ENCODE assay signal across 1 fruit fly cellular context in the genomic region with DNA sequence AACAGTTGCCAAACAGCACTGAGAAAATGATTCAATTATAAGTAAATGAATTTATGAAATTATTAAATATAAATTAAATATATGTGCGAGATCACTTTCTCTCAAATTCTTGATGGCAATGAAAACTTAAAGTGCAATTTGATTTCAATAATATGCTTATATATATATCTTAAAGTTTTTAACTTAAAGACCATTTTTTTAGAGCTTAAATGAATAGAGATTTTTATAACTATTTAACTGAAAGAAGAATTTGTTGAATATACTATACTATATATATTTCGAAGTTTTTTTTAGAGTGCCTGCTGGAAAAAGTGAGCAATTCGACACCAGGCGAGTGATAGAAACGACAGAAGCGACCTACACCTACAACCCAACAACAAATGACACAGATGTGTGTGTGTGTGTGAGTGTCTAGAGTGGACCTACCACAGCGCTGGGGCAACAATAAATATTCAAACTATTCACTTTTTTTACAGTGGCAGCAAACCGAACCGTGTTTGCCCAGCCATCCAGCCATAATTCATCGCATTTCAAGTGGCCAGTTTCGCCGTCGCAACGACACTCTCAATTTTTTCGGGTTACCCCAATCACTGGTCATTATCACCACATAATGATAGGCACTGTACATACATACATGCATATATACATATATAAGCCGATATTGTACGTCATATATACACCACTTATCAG.
A peak's percentile ranks its signal among the peaks of the same experiment; 100 is the strongest.
TF ChIP-seq lines count a peak whose summit lies in the region.

No protein-coding gene starts in this region.

TF ChIP-seq in whole organism, embryonic, 481 proteins besides CTCF, POLR2A, EP300 and RAD21 (continued from another document and continues in another):
- TF ChIP-seq fd102C (GFP tag; optimal IDR thresholded peaks at IDR 0.05; lab: Kevin White, UChicago) = no peak
- TF ChIP-seq stc (GFP tag; IDR thresholded peaks at IDR 0.05; lab: Robert Waterston, UW) = peak; percentile 65
- TF ChIP-seq CG4707 (GFP tag; optimal IDR thresholded peaks at IDR 0.05; lab: Kevin White, UChicago) = no peak
- no peak for TF ChIP-seq dm (GFP tag; optimal IDR thresholded peaks at IDR 0.05; lab: Kevin White, UChicago)
- TF ChIP-seq CG18476 (GFP tag; optimal IDR thresholded peaks at IDR 0.05; lab: Kevin White, UChicago) = no peak
- TF ChIP-seq CG8924 (tag; optimal IDR thresholded peaks at IDR 0.05; lab: Kevin White, UChicago) = peak; percentile 89
- 0 out of 3 replicates have a peak, but pooled peaks have one; percentile 51 for TF ChIP-seq CG6175 (GFP tag; IDR thresholded peaks at IDR 0.05; lab: Robert Waterston, UW)
- no peak for TF ChIP-seq NC2β (GFP tag; optimal IDR thresholded peaks at IDR 0.05; lab: Kevin White, UChicago)
- no peak for TF ChIP-seq CG33213 (GFP tag; optimal IDR thresholded peaks at IDR 0.05; lab: Kevin White, UChicago)
- TF ChIP-seq fd96Cb (tag; optimal IDR thresholded peaks at IDR 0.05; lab: Kevin White, UChicago) = peak; percentile 72
- peak; percentile 24; the same call in 1 of the 2 replicates for TF ChIP-seq lmd (GFP tag; IDR thresholded peaks at IDR 0.05; lab: Robert Waterston, UW)
- no peak for TF ChIP-seq CG11560 (tag; IDR thresholded peaks at IDR 0.05; lab: Robert Waterston, UW)
- TF ChIP-seq Side (GFP tag; optimal IDR thresholded peaks at IDR 0.05; lab: Kevin White, UChicago) = no peak
- TF ChIP-seq btn (GFP tag; optimal IDR thresholded peaks at IDR 0.05; lab: Kevin White, UChicago) = no peak
- TF ChIP-seq CG10209 (GFP tag; optimal IDR thresholded peaks at IDR 0.05; lab: Kevin White, UChicago) = peak; percentile 50
- no peak for TF ChIP-seq bbx (GFP tag; IDR thresholded peaks at IDR 0.05; lab: Robert Waterston, UW; ENCODE audit: partially characterized antibody)
- TF ChIP-seq Mrtf (GFP tag; IDR thresholded peaks at IDR 0.05; lab: Robert Waterston, UW) = no peak
- TF ChIP-seq Awh (GFP tag; IDR thresholded peaks at IDR 0.05; lab: Robert Waterston, UW) = peak; percentile 31; the same call in 1 of the 2 replicates
- TF ChIP-seq Hmx (GFP tag; optimal IDR thresholded peaks at IDR 0.05; lab: Kevin White, UChicago) = no peak
- TF ChIP-seq Adf1 (GFP tag; IDR thresholded peaks at IDR 0.05; lab: Robert Waterston, UW) = no peak
- no peak for TF ChIP-seq CG4617 (GFP tag; optimal IDR thresholded peaks at IDR 0.05; lab: Kevin White, UChicago; ENCODE audit: borderline replicate concordance)
- TF ChIP-seq Drgx (GFP tag; IDR thresholded peaks at IDR 0.05; lab: Robert Waterston, UW) = no peak
- TF ChIP-seq CG31388 (GFP tag; optimal IDR thresholded peaks at IDR 0.05; lab: Kevin White, UChicago) = no peak
- TF ChIP-seq gt (GFP tag; IDR thresholded peaks at IDR 0.05; lab: Robert Waterston, UW) = no peak
- TF ChIP-seq Oli (tag; optimal IDR thresholded peaks at IDR 0.05; lab: Kevin White, UChicago) = peak; percentile 63
- no peak for TF ChIP-seq Bteb2 (GFP tag; optimal IDR thresholded peaks at IDR 0.05; lab: Kevin White, UChicago)
- TF ChIP-seq CG12155 (GFP tag; optimal IDR thresholded peaks at IDR 0.05; lab: Kevin White, UChicago) = peak; percentile 2
- TF ChIP-seq eve (GFP tag; optimal IDR thresholded peaks at IDR 0.05; lab: Kevin White, UChicago) = no peak
- no peak for TF ChIP-seq Optix (GFP tag; IDR thresholded peaks at IDR 0.05; lab: Robert Waterston, UW)
- no peak for TF ChIP-seq CG13287 (GFP tag; IDR thresholded peaks at IDR 0.05; lab: Robert Waterston, UW; ENCODE audit: partially characterized antibody)
- TF ChIP-seq Nf-YC (tag; optimal IDR thresholded peaks at IDR 0.05; lab: Kevin White, UChicago) = peak; percentile 27
- no peak for TF ChIP-seq CG7928 (GFP tag; optimal IDR thresholded peaks at IDR 0.05; lab: Kevin White, UChicago)
- TF ChIP-seq sd (tag; optimal IDR thresholded peaks at IDR 0.05; lab: Kevin White, UChicago) = peak; percentile 20
- TF ChIP-seq gro (GFP tag; optimal IDR thresholded peaks at IDR 0.05; lab: Kevin White, UChicago) = no peak
- no peak for TF ChIP-seq kni (GFP tag; optimal IDR thresholded peaks at IDR 0.05; lab: Kevin White, UChicago)
- no peak for TF ChIP-seq ken (GFP tag; IDR thresholded peaks at IDR 0.05; lab: Robert Waterston, UW)
- no peak for TF ChIP-seq br (optimal IDR thresholded peaks at IDR 0.05; lab: Kevin White, UChicago)
- peak; percentile 54 for TF ChIP-seq mirr (GFP tag; optimal IDR thresholded peaks at IDR 0.05; lab: Kevin White, UChicago)
- TF ChIP-seq sens-2 (GFP tag; IDR thresholded peaks at IDR 0.05; lab: Robert Waterston, UW) = no peak
- TF ChIP-seq disco-r (GFP tag; optimal IDR thresholded peaks at IDR 0.05; lab: Kevin White, UChicago) = no peak
- no peak for TF ChIP-seq CG2202 (tag; optimal IDR thresholded peaks at IDR 0.05; lab: Kevin White, UChicago)
- TF ChIP-seq CG17186 (GFP tag; optimal IDR thresholded peaks at IDR 0.05; lab: Kevin White, UChicago) = no peak
- no peak for TF ChIP-seq CG32532 (GFP tag; IDR thresholded peaks at IDR 0.05; lab: Robert Waterston, UW)
- TF ChIP-seq Dip3 (GFP tag; optimal IDR thresholded peaks at IDR 0.05; lab: Kevin White, UChicago) = no peak
- peak; percentile 32; the same call in 1 of the 2 replicates for TF ChIP-seq sim (GFP tag; IDR thresholded peaks at IDR 0.05; lab: Robert Waterston, UW)
- no peak for TF ChIP-seq Dref (GFP tag; IDR thresholded peaks at IDR 0.05; lab: Robert Waterston, UW)
- no peak for TF ChIP-seq CG6765 (GFP tag; optimal IDR thresholded peaks at IDR 0.05; lab: Kevin White, UChicago)
- TF ChIP-seq CG2889 (GFP tag; IDR thresholded peaks at IDR 0.05; lab: Robert Waterston, UW) = no peak
- peak in 1 of 3 experiments; percentile 83 for TF ChIP-seq lola (GFP tag; optimal IDR thresholded peaks at IDR 0.05; lab: Kevin White, UChicago)
- no peak for TF ChIP-seq lilli (GFP tag; optimal IDR thresholded peaks at IDR 0.05; lab: Kevin White, UChicago)
- no peak for TF ChIP-seq CkIIα-i1 (GFP tag; IDR thresholded peaks at IDR 0.05; lab: Robert Waterston, UW)
- TF ChIP-seq Antp (GFP tag; optimal IDR thresholded peaks at IDR 0.05; lab: Kevin White, UChicago) = no peak
- TF ChIP-seq nerfin-1 (tag; optimal IDR thresholded peaks at IDR 0.05; lab: Kevin White, UChicago) = peak; percentile 54
- peak; percentile 60 for TF ChIP-seq Rfx (GFP tag; IDR thresholded peaks at IDR 0.05; lab: Robert Waterston, UW)
- TF ChIP-seq Med (GFP tag; lab: Kevin White, UChicago) = peak; percentile 76
- TF ChIP-seq CG7556 (GFP tag; optimal IDR thresholded peaks at IDR 0.05; lab: Kevin White, UChicago) = peak; percentile 66
- no peak for TF ChIP-seq amos (GFP tag; IDR thresholded peaks at IDR 0.05; lab: Robert Waterston, UW; ENCODE audit: partially characterized antibody)
- peak; percentile 40; the same call in 1 of the 2 replicates for TF ChIP-seq CG32772 (GFP tag; IDR thresholded peaks at IDR 0.05; lab: Robert Waterston, UW)
- TF ChIP-seq bowl (GFP tag; IDR thresholded peaks at IDR 0.05; lab: Robert Waterston, UW) = no peak
- no peak for TF ChIP-seq Kr (GFP tag; optimal IDR thresholded peaks at IDR 0.05; lab: Kevin White, UChicago)
- peak; percentile 25 for TF ChIP-seq CG6254 (GFP tag; optimal IDR thresholded peaks at IDR 0.05; lab: Kevin White, UChicago)
- TF ChIP-seq ssp (GFP tag; IDR thresholded peaks at IDR 0.05; lab: Robert Waterston, UW) = no peak
- no peak for TF ChIP-seq prd (optimal IDR thresholded peaks at IDR 0.05; lab: Kevin White, UChicago)
- peak; percentile 66 for TF ChIP-seq prd (GFP tag; IDR thresholded peaks at IDR 0.05; lab: Robert Waterston, UW)
- no peak for TF ChIP-seq NK7.1 (GFP tag; optimal IDR thresholded peaks at IDR 0.05; lab: Kevin White, UChicago)
- no peak for TF ChIP-seq tup (GFP tag; optimal IDR thresholded peaks at IDR 0.05; lab: Kevin White, UChicago)
- TF ChIP-seq Taf1 (GFP tag; IDR thresholded peaks at IDR 0.05; lab: Robert Waterston, UW) = no peak
- peak; percentile 77 for TF ChIP-seq CG10267 (tag; optimal IDR thresholded peaks at IDR 0.05; lab: Kevin White, UChicago)
- no peak for TF ChIP-seq H2.0 (GFP tag; IDR thresholded peaks at IDR 0.05; lab: Robert Waterston, UW)
- TF ChIP-seq schlank (tag; optimal IDR thresholded peaks at IDR 0.05; lab: Kevin White, UChicago) = no peak
- no peak for TF ChIP-seq fd64A (GFP tag; optimal IDR thresholded peaks at IDR 0.05; lab: Kevin White, UChicago)
- no peak for TF ChIP-seq Stat92E (GFP tag; optimal IDR thresholded peaks at IDR 0.05; lab: Kevin White, UChicago)
- no peak for TF ChIP-seq CG18764 (GFP tag; optimal IDR thresholded peaks at IDR 0.05; lab: Kevin White, UChicago)
- TF ChIP-seq tna (GFP tag; IDR thresholded peaks at IDR 0.05; lab: Robert Waterston, UW; ENCODE audit: partially characterized antibody) = no peak
- no peak for TF ChIP-seq Scr (GFP tag; IDR thresholded peaks at IDR 0.05; lab: Robert Waterston, UW; ENCODE audit: partially characterized antibody)
- TF ChIP-seq wek (GFP tag; optimal IDR thresholded peaks at IDR 0.05; lab: Kevin White, UChicago) = no peak
- peak; percentile 28 for TF ChIP-seq sens (GFP tag; lab: Kevin White, UChicago)
- TF ChIP-seq so (GFP tag; IDR thresholded peaks at IDR 0.05; lab: Robert Waterston, UW) = 0 out of 3 replicates have a peak, but pooled peaks have one; percentile 37
- TF ChIP-seq CG10543 (GFP tag; optimal IDR thresholded peaks at IDR 0.05; lab: Kevin White, UChicago) = peak; percentile 54
- no peak for TF ChIP-seq CG1792 (GFP tag; optimal IDR thresholded peaks at IDR 0.05; lab: Kevin White, UChicago)
- peak; percentile 32 for TF ChIP-seq CG1233 (GFP tag; optimal IDR thresholded peaks at IDR 0.05; lab: Kevin White, UChicago)
- TF ChIP-seq CG13775 (GFP tag; optimal IDR thresholded peaks at IDR 0.05; lab: Kevin White, UChicago) = peak; percentile 45
- peak; percentile 24 for TF ChIP-seq CG3281 (GFP tag; optimal IDR thresholded peaks at IDR 0.05; lab: Kevin White, UChicago)
- TF ChIP-seq Asciz (GFP tag; optimal IDR thresholded peaks at IDR 0.05; lab: Kevin White, UChicago) = no peak
- TF ChIP-seq pum (GFP tag; optimal IDR thresholded peaks at IDR 0.05; lab: Kevin White, UChicago) = no peak
- TF ChIP-seq cad (GFP tag; optimal IDR thresholded peaks at IDR 0.05; lab: Kevin White, UChicago) = no peak
- peak; percentile 54 for TF ChIP-seq cg (GFP tag; optimal IDR thresholded peaks at IDR 0.05; lab: Kevin White, UChicago)
- peak; percentile 56 for TF ChIP-seq twi (tag; optimal IDR thresholded peaks at IDR 0.05; lab: Kevin White, UChicago)
- TF ChIP-seq CG11504 (tag; optimal IDR thresholded peaks at IDR 0.05; lab: Kevin White, UChicago) = peak; percentile 72
- TF ChIP-seq hb (GFP tag; IDR thresholded peaks at IDR 0.05; lab: Robert Waterston, UW; ENCODE audit: partially characterized antibody) = no peak
- TF ChIP-seq CG12219 (GFP tag; optimal IDR thresholded peaks at IDR 0.05; lab: Kevin White, UChicago) = no peak
- peak; percentile 75 for TF ChIP-seq CG2678 (tag; optimal IDR thresholded peaks at IDR 0.05; lab: Kevin White, UChicago)
- peak; percentile 72 for TF ChIP-seq CG8388 (GFP tag; optimal IDR thresholded peaks at IDR 0.05; lab: Kevin White, UChicago)
- no peak for TF ChIP-seq CG10274 (GFP tag; optimal IDR thresholded peaks at IDR 0.05; lab: Kevin White, UChicago)
- no peak for TF ChIP-seq ham (GFP tag; IDR thresholded peaks at IDR 0.05; lab: Robert Waterston, UW)
- peak in 1 of 2 experiments; percentile 74 for TF ChIP-seq bsh (GFP tag; optimal IDR thresholded peaks at IDR 0.05; lab: Kevin White, UChicago)
- TF ChIP-seq CG6689 (GFP tag; IDR thresholded peaks at IDR 0.05; lab: Robert Waterston, UW) = peak; percentile 62; the same call in 1 of the 2 replicates
- TF ChIP-seq pzg (GFP tag; optimal IDR thresholded peaks at IDR 0.05; lab: Kevin White, UChicago) = no peak
- no peak for TF ChIP-seq grn (GFP tag; optimal IDR thresholded peaks at IDR 0.05; lab: Kevin White, UChicago)
- TF ChIP-seq CG7372 (GFP tag; IDR thresholded peaks at IDR 0.05; lab: Robert Waterston, UW) = 0 out of 2 replicates have a peak, but pooled peaks have one; percentile 8
- TF ChIP-seq Camta (GFP tag; optimal IDR thresholded peaks at IDR 0.05; lab: Kevin White, UChicago) = no peak
- TF ChIP-seq CG16815 (GFP tag; optimal IDR thresholded peaks at IDR 0.05; lab: Kevin White, UChicago) = peak; percentile 6
- no peak for TF ChIP-seq CG4854 (GFP tag; optimal IDR thresholded peaks at IDR 0.05; lab: Kevin White, UChicago)
- no peak for TF ChIP-seq CG2129 (GFP tag; IDR thresholded peaks at IDR 0.05; lab: Robert Waterston, UW; ENCODE audit: partially characterized antibody)
- TF ChIP-seq pros (GFP tag; optimal IDR thresholded peaks at IDR 0.05; lab: Kevin White, UChicago) = no peak
- TF ChIP-seq HmgZ (tag; optimal IDR thresholded peaks at IDR 0.05; lab: Kevin White, UChicago) = peak; percentile 33
- no peak for TF ChIP-seq CG13624 (GFP tag; optimal IDR thresholded peaks at IDR 0.05; lab: Kevin White, UChicago)
- TF ChIP-seq Ets65A (GFP tag; lab: Kevin White, UChicago) = no peak
- peak; percentile 73 for TF ChIP-seq CG7839 (tag; optimal IDR thresholded peaks at IDR 0.05; lab: Kevin White, UChicago)
- no peak for TF ChIP-seq CG10431 (GFP tag; optimal IDR thresholded peaks at IDR 0.05; lab: Kevin White, UChicago)
- no peak for TF ChIP-seq Hand (GFP tag; optimal IDR thresholded peaks at IDR 0.05; lab: Kevin White, UChicago)
- no peak for TF ChIP-seq CG17912 (GFP tag; optimal IDR thresholded peaks at IDR 0.05; lab: Kevin White, UChicago)
- peak; percentile 22; the same call in 1 of the 2 replicates for TF ChIP-seq MBD-R2 (GFP tag; IDR thresholded peaks at IDR 0.05; lab: Robert Waterston, UW)
- no peak; the same call in 2 of the 3 replicates for TF ChIP-seq CG34422 (GFP tag; IDR thresholded peaks at IDR 0.05; lab: Robert Waterston, UW)
- peak; percentile 5 for TF ChIP-seq tin (GFP tag; optimal IDR thresholded peaks at IDR 0.05; lab: Kevin White, UChicago)
- no peak for TF ChIP-seq ewg (GFP tag; optimal IDR thresholded peaks at IDR 0.05; lab: Kevin White, UChicago)
- peak; percentile 67 for TF ChIP-seq Ptx1 (GFP tag; IDR thresholded peaks at IDR 0.05; lab: Robert Waterston, UW)
- no peak for TF ChIP-seq z (GFP tag; IDR thresholded peaks at IDR 0.05; lab: Robert Waterston, UW)
- TF ChIP-seq CG1832 (GFP tag; optimal IDR thresholded peaks at IDR 0.05; lab: Kevin White, UChicago) = no peak
- no peak for TF ChIP-seq Jarid2 (GFP tag; optimal IDR thresholded peaks at IDR 0.05; lab: Kevin White, UChicago)
- no peak for TF ChIP-seq cato (GFP tag; optimal IDR thresholded peaks at IDR 0.05; lab: Kevin White, UChicago; ENCODE audit: borderline replicate concordance)
- peak; percentile 90 for TF ChIP-seq CG15696 (tag; optimal IDR thresholded peaks at IDR 0.05; lab: Kevin White, UChicago)
- no peak for TF ChIP-seq CG3065 (GFP tag; optimal IDR thresholded peaks at IDR 0.05; lab: Kevin White, UChicago)
- no peak for TF ChIP-seq Max (GFP tag; optimal IDR thresholded peaks at IDR 0.05; lab: Kevin White, UChicago)
- no peak for TF ChIP-seq CG4328 (GFP tag; optimal IDR thresholded peaks at IDR 0.05; lab: Kevin White, UChicago)
- TF ChIP-seq CG5245 (GFP tag; optimal IDR thresholded peaks at IDR 0.05; lab: Kevin White, UChicago) = no peak
